Worm (Caenorhabditis elegans) whole organism, L1 larva: ENCODE measurements around the gene F16G10.11.

Source experiments
- C04F5.9 ChIP-seq: sonication (generic microtip); optimal IDR thresholded peaks from 2 replicates; lab custom pipeline; 2016; ENCODE audit warnings: missing genetic modification characterization, missing compliant biosample characterization
- C34B4.2 ChIP-seq: sonication (generic microtip); optimal IDR thresholded peaks from 2 replicates; lab custom pipeline; 2017; ENCODE audit warnings: mild to moderate bottlenecking, missing genetic modification characterization, missing compliant biosample characterization
- F16B12.6 ChIP-seq: fragments of 150-350 bp; optimal IDR thresholded peaks from 2 replicates; lab custom pipeline; 2014; ENCODE audit warnings: missing biosample characterization, missing genetic modification characterization
- aly-2 ChIP-seq: fragments of 150-350 bp; optimal IDR thresholded peaks from 2 replicates; lab custom pipeline; 2014; ENCODE audit warnings: missing biosample characterization, missing genetic modification characterization
- ceh-63 ChIP-seq: fragments of 200-800 bp; sonication (Bioruptor generic); optimal IDR thresholded peaks from 2 replicates; lab custom pipeline; 2018; ENCODE audit warnings: mild to moderate bottlenecking, missing genetic modification characterization, missing compliant biosample characterization
- ceh-82 ChIP-seq, 3 experiments: fragments of 150-350 bp in 1 of 3; sonication (generic microtip) in 2 of 3; optimal IDR thresholded peaks; 2 replicates each; lab custom pipeline; 2014 to 2017; ENCODE audit warnings: missing biosample characterization in 3 of 3, missing genetic modification characterization in 3 of 3
- ceh-88 ChIP-seq: fragments of 200-800 bp; sonication (Bioruptor generic); IDR thresholded peaks from 2 replicates; pipeline ENCODE4 v1.3.6; 2022; ENCODE audit warnings: missing genetic modification characterization, missing compliant biosample characterization
- ceh-90 ChIP-seq: sonication (generic microtip); optimal IDR thresholded peaks from 2 replicates; lab custom pipeline; 2016; ENCODE audit warnings: missing genetic modification characterization, missing compliant biosample characterization
- dpl-1 ChIP-seq, 3 experiments: fragments of 150-350 bp in 2 of 3; sonication (generic microtip) in 1 of 3; optimal IDR thresholded peaks; 2 replicates each; lab custom pipeline; 2014 to 2017; ENCODE audit warnings: missing biosample characterization in 3 of 3, missing genetic modification characterization in 3 of 3, missing genetic modification reagents in 3 of 3
- dsc-1 ChIP-seq: sonication (generic microtip); optimal IDR thresholded peaks from 2 replicates; lab custom pipeline; 2016; ENCODE audit warnings: mild to moderate bottlenecking, missing genetic modification characterization, missing compliant biosample characterization
- efl-1 ChIP-seq, 4 experiments: fragments of 150-350 bp; optimal IDR thresholded peaks in 3 of 4; peaks in 1 of 4; 1 replicate in 1 of 4; 2 replicates in 3 of 4; lab custom pipeline; 2014; ENCODE audit warnings: missing biosample characterization in 2 of 4, missing genetic modification characterization in 2 of 4, missing genetic modification reagents in 2 of 4
- efl-3 ChIP-seq: fragments of 200-800 bp; sonication (Bioruptor generic); optimal IDR thresholded peaks from 2 replicates; lab custom pipeline; 2018; ENCODE audit warnings: mild to moderate bottlenecking, missing genetic modification characterization, missing compliant biosample characterization
- elt-2 ChIP-seq: sonication (generic microtip); optimal IDR thresholded peaks from 2 replicates; lab custom pipeline; 2016; ENCODE audit warnings: missing genetic modification characterization, mild to moderate bottlenecking, inconsistent platforms, missing compliant biosample characterization, missing genetic modification reagents
- fkh-4 ChIP-seq: sonication (generic microtip); optimal IDR thresholded peaks from 2 replicates; lab custom pipeline; 2016; ENCODE audit warnings: missing compliant biosample characterization, missing genetic modification characterization, borderline replicate concordance
- hpl-2 ChIP-seq: fragments of 150-350 bp; optimal IDR thresholded peaks from 2 replicates; lab custom pipeline; 2014; ENCODE audit warnings: missing biosample characterization, missing genetic modification reagents, missing genetic modification characterization
- lin-14 ChIP-seq: fragments of 200-800 bp; sonication (Bioruptor generic); optimal IDR thresholded peaks from 2 replicates; lab custom pipeline; 2018; ENCODE audit warnings: mild to moderate bottlenecking, missing genetic modification characterization, moderate library complexity, missing compliant biosample characterization
- lin-35 ChIP-seq, 2 experiments: fragments of 150-350 bp; optimal IDR thresholded peaks; 2 replicates each; lab custom pipeline; 2014; ENCODE audit warnings: missing biosample characterization in 2 of 2, missing genetic modification characterization in 2 of 2, missing genetic modification reagents in 2 of 2
- lsy-2 ChIP-seq, 2 experiments: fragments of 150-350 bp; optimal IDR thresholded peaks; 2 replicates each; lab custom pipeline; 2014; ENCODE audit warnings: missing biosample characterization in 2 of 2, missing genetic modification characterization in 2 of 2
- nhr-11 ChIP-seq: fragments of 150-350 bp; optimal IDR thresholded peaks from 2 replicates; lab custom pipeline; 2014; ENCODE audit warnings: missing biosample characterization, missing genetic modification characterization
- nhr-28 ChIP-seq: fragments of 150-350 bp; optimal IDR thresholded peaks from 2 replicates; lab custom pipeline; 2014; ENCODE audit warnings: missing biosample characterization, missing genetic modification characterization
- nhr-47 ChIP-seq: sonication (generic microtip); optimal IDR thresholded peaks from 2 replicates; lab custom pipeline; 2016; ENCODE audit warnings: mild to moderate bottlenecking, missing genetic modification characterization, moderate library complexity, missing compliant biosample characterization
- nhr-90 ChIP-seq: sonication (generic microtip); optimal IDR thresholded peaks from 2 replicates; lab custom pipeline; 2016; ENCODE audit warnings: mild to moderate bottlenecking, missing genetic modification characterization, missing compliant biosample characterization; ENCODE audit not compliant: poor library complexity
- pag-3 ChIP-seq: sonication (generic microtip); optimal IDR thresholded peaks from 2 replicates; lab custom pipeline; 2017; ENCODE audit warnings: missing genetic modification characterization, mild to moderate bottlenecking, missing compliant biosample characterization, antibody characterized with exemption, borderline replicate concordance; ENCODE audit not compliant: insufficient read depth
- skn-1 ChIP-seq: fragments of 150-350 bp; optimal IDR thresholded peaks from 2 replicates; lab custom pipeline; 2014; ENCODE audit warnings: missing biosample characterization, missing genetic modification characterization
- snu-23 ChIP-seq: sonication (generic microtip); optimal IDR thresholded peaks from 2 replicates; lab custom pipeline; 2016; ENCODE audit warnings: missing genetic modification characterization, missing compliant biosample characterization
- swsn-7 ChIP-seq: sonication (generic microtip); optimal IDR thresholded peaks from 2 replicates; lab custom pipeline; 2016; ENCODE audit warnings: missing genetic modification characterization, missing compliant biosample characterization
- tbx-2 ChIP-seq: sonication (generic microtip); optimal IDR thresholded peaks from 2 replicates; lab custom pipeline; 2016; ENCODE audit warnings: missing genetic modification characterization, missing compliant biosample characterization
- unc-30 ChIP-seq: sonication (generic microtip); optimal IDR thresholded peaks from 2 replicates; lab custom pipeline; 2017; ENCODE audit warnings: missing biosample characterization, missing genetic modification characterization
- unc-98 ChIP-seq: fragments of 200-800 bp; sonication (Bioruptor generic); IDR thresholded peaks from 2 replicates; pipeline ENCODE4 v1.3.6; 2022; ENCODE audit warnings: missing genetic modification characterization, missing compliant biosample characterization
- vab-15 ChIP-seq: sonication (generic microtip); optimal IDR thresholded peaks from 2 replicates; lab custom pipeline; 2017; ENCODE audit warnings: missing genotype, mild to moderate bottlenecking, missing genetic modification characterization, missing compliant biosample characterization
- ztf-4 ChIP-seq: fragments of 150-350 bp; optimal IDR thresholded peaks from 2 replicates; lab custom pipeline; 2014; ENCODE audit warnings: missing biosample characterization, missing genetic modification characterization

The F16G10.11 gene

DNA sequence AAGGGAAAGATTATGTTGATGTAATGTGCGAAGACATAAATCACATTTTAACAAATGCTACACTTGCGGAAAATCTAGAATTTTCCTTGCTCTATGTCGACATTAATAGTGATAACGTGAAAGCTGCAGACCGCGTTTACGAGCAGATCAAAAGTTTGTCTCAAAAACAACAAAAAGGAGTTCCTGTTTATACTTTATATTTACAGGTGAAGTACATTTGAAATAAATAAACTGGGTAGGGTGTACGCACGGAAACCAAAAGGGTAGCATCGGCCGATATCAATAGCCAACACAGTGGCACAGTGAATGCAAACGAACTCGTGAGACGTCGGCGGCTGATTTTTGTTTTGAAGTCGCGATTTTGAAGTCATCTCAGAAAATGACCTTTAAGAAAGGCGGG is 28.7 kb upstream of the F16G10.11 start:
- TF ChIP-seq efl-1 (optimal IDR thresholded peaks at IDR 0.05; lab: Kevin White, UChicago) (no peak), efl-1 (GFP tag; optimal IDR thresholded peaks at IDR 0.05 in 1 of 2; lab: Kevin White, UChicago) (peak in 1 of 2 experiments; percentile 38), fkh-4 (tag; lab: Kevin White, UChicago) (no peak), unc-98 (GFP tag; lab: Robert Waterston, UW) (no peak)

DNA sequence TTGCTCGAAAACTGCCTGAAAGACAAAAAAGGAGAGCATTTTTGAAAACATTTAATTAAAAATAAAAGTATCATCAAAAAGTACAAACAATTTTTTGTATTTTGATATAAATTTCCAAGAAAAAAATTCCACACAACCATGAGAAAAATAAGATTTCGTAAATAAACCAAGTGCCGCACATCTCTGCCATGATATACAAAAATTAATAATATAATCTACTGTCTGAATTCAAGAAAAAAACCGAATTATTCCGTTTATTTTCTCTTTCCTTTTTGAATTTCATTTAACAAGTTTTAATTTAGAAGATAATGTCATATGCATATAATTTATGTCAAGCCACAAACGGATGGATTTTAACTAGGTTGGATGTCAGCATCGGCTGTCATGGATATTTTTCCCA is 28.2 kb upstream of the F16G10.11 start, which contains the start of gene F42G2.2:
Gene F42G2.2, plus strand, starts transcription at position 301 of the 400 bp plus-strand sequence.
- TF ChIP-seq skn-1 (tag; lab: Kevin White, UChicago) (no peak), lin-14 (GFP tag; lab: Kevin White, UChicago) (no peak), lin-35 (GFP tag; optimal IDR thresholded peaks at IDR 0.05; lab: Kevin White, UChicago) (no peak), ceh-63 (GFP tag; lab: Kevin White, UChicago) (no peak), efl-3 (GFP tag; lab: Kevin White, UChicago) (no peak), swsn-7 (tag; lab: Kevin White, UChicago) (no peak), ceh-82 (tag; optimal IDR thresholded peaks at IDR 0.05; lab: Kevin White, UChicago) (no peak)

DNA sequence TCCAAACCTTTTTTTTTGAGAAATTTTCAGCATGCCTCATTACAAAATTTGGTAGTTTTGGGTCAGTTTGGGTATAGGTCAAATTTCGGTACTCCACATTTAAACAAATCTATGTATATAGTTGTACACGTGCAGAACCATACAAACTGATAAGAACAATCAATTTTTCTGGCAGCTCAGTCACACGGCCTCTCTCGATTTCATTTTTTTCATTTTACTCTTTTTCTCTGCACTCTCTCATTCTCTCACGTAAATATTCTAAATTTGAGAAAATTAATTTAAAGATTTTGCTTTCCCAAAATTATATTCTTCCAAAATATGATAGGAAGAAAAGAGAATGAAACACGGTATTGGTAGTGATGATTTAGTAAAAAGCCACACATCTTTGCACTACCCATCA is 27.5 kb upstream of the F16G10.11 start:
- TF ChIP-seq elt-2 (tag; lab: Kevin White, UChicago), result peak; percentile 22
- no peak for TF ChIP-seq C34B4.2 (tag; lab: Kevin White, UChicago)
- TF ChIP-seq tbx-2 (tag; lab: Kevin White, UChicago), result no peak

DNA sequence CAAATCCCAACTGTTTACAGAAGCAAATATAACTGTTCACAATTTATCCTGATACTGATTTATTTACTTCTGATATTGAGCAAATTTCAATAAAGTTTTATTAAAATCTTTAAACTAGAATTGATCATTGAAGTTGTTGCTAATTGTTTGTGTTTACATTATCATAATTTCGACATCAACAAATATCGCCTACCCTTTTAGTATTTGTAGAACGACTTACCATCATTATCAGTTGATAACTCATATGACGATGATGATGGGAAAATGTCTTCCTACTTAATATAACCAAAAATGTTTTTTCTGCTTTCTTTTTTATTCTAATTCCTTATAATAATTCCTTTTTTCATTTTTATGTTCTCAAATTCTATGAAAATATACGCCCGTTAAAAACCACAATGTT is 27.0 kb upstream of the F16G10.11 start:
- TF ChIP-seq elt-2 (tag; lab: Kevin White, UChicago), result peak; percentile 42
- peak; percentile 9 for TF ChIP-seq hpl-2 (GFP tag; lab: Kevin White, UChicago)
- TF ChIP-seq fkh-4 (tag; lab: Kevin White, UChicago), result no peak

DNA sequence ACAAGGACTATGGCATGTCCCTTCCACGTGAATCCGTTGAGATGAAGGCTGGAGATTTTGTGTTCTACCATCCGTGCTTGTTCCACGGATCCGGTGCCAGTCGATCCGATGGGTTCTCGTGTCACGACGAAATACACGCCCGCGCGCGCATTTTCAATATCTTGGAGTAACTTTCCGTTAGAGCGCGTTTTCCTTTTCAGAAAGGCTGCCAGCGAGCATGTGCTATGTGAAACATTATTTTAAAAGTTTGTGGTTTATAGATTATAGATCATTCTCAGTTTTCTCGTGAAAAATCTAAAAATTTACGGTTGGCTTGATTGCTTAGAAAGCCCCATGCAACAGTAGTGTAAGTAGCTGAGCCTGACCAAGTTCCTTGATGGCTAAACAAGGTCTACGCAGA is 25.1 kb upstream of the F16G10.11 start, which contains the start of gene fbxc-20:
Gene fbxc-20, plus strand, starts transcription at position 301 of the 400 bp plus-strand sequence.
- no peak for TF ChIP-seq ceh-90 (tag; lab: Kevin White, UChicago)
- no peak for TF ChIP-seq nhr-11
- TF ChIP-seq aly-2 (tag; lab: Kevin White, UChicago), result no peak
- TF ChIP-seq dsc-1 (tag; lab: Kevin White, UChicago), result no peak

DNA sequence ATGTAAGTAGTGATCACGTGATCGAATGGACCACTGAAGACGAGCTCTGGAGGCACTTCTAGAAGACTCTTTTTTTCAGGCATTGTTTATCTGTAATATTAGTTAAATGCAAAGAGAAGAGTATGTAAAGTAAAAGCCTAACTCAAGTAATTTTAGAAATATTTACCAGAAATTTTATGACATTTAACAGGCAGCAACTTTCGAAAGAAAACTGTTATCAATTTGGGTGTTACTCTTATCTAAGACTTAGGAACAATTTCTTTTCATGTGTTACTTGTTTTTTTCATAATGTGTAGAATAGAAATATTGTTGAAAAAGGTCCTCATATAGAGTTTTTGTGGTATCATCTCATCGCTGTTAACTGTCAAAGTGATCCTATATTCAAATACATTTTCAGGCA is 24.2 kb upstream of the F16G10.11 start, which contains the start of the genes F42G2.5 and F42G2.7:
Gene F42G2.5, minus strand, starts transcription at position 101 of the 400 bp plus-strand sequence.
Gene F42G2.7, plus strand, starts transcription at position 270 of the 400 bp plus-strand sequence.
- TF ChIP-seq vab-15, result no peak
- no peak for TF ChIP-seq ztf-4
- TF ChIP-seq, all 84 proteins: peak for 0

DNA sequence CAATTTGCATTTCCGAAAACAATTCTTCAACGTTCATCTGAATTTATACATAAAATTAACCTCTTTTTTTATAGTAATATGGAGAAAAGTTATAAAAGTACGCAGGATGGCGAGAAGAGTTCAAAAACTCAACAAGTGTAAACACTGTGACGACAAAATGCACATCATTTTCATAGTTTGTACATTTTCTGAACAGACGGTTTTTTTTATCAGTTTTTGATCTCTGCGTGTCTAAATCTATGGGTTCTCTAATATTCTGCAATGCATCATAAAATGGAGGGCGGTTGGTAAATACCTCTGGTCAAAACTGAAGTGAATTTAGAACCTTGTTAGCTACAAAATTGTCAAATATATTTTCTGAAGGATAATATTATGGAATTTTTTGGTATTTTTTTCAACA is 21.7 kb upstream of the F16G10.11 start, which contains the start of gene fbxa-4:
Gene fbxa-4, minus strand, starts transcription at position 93 of the 400 bp plus-strand sequence.
- TF ChIP-seq unc-30 (tag; lab: Kevin White, UChicago), result no peak
- peak in 1 of 3 experiments; percentile 4 for TF ChIP-seq dpl-1 (GFP tag; optimal IDR thresholded peaks at IDR 0.05; lab: Kevin White, UChicago)
- TF ChIP-seq snu-23, result no peak
- TF ChIP-seq F16B12.6 (tag; lab: Kevin White, UChicago), result peak; percentile 44
- TF ChIP-seq nhr-90 (tag; lab: Kevin White, UChicago), result peak; percentile 11
- TF ChIP-seq lin-35 (GFP tag; optimal IDR thresholded peaks at IDR 0.05; lab: Kevin White, UChicago), result peak in 1 of 2 experiments; percentile 51
- no peak for TF ChIP-seq nhr-28
- no peak for TF ChIP-seq nhr-47 (tag; lab: Kevin White, UChicago)
- TF ChIP-seq elt-2 (tag; lab: Kevin White, UChicago), result peak; percentile 65
- TF ChIP-seq lsy-2 (tag; optimal IDR thresholded peaks at IDR 0.05; lab: Kevin White, UChicago), result peak in 1 of 2 experiments; percentile 15
- no peak for TF ChIP-seq pag-3 (tag; lab: Kevin White, UChicago)
- no peak for TF ChIP-seq ceh-88 (GFP tag; lab: Robert Waterston, UW)
- TF ChIP-seq C04F5.9 (tag; lab: Kevin White, UChicago), result no peak
- TF ChIP-seq efl-1 (optimal IDR thresholded peaks at IDR 0.05; lab: Kevin White, UChicago), result peak in 1 of 2 experiments; percentile 27
- TF ChIP-seq efl-1 (GFP tag; optimal IDR thresholded peaks at IDR 0.05 in 1 of 2; lab: Kevin White, UChicago), result peak in 1 of 2 experiments; percentile 35
